Worm (Caenorhabditis elegans) whole organism, L3 larva: ENCODE measurements around the gene fmo-3.

Source experiments
- R02D3.7 ChIP-seq: fragments of 150-350 bp; optimal IDR thresholded peaks from 2 replicates; lab custom pipeline; 2014; ENCODE audit warnings: missing biosample characterization, missing genetic modification characterization
- ZK546.5 ChIP-seq: sonication (generic microtip); optimal IDR thresholded peaks from 2 replicates; lab custom pipeline; 2017; ENCODE audit warnings: missing biosample characterization, missing genetic modification characterization
- aly-2 ChIP-seq: fragments of 150-350 bp; optimal IDR thresholded peaks from 2 replicates; lab custom pipeline; 2014; ENCODE audit warnings: missing biosample characterization, missing genetic modification characterization
- ama-1 ChIP-seq: fragments of 150-350 bp; optimal IDR thresholded peaks from 2 replicates; lab custom pipeline; 2018
- ceh-16 ChIP-seq: sonication (generic microtip); optimal IDR thresholded peaks from 2 replicates; lab custom pipeline; 2017; ENCODE audit warnings: missing biosample characterization, missing genetic modification characterization
- ceh-28 ChIP-seq: fragments of 150-350 bp; optimal IDR thresholded peaks from 2 replicates; lab custom pipeline; 2014; ENCODE audit warnings: missing biosample characterization, missing genetic modification reagents, missing genetic modification characterization
- ceh-9 ChIP-seq: sonication (generic microtip); optimal IDR thresholded peaks from 2 replicates; lab custom pipeline; 2018; ENCODE audit warnings: missing biosample characterization, missing genetic modification characterization
- daf-12 ChIP-seq: fragments of 150-350 bp; optimal IDR thresholded peaks from 2 replicates; lab custom pipeline; 2014; ENCODE audit warnings: missing biosample characterization, missing genetic modification reagents, missing genetic modification characterization
- egl-27 ChIP-seq: sonication (generic microtip); optimal IDR thresholded peaks from 4 replicates; lab custom pipeline; 2017; ENCODE audit warnings: missing biosample characterization, missing genetic modification reagents, missing genetic modification characterization
- egl-5 ChIP-seq: fragments of 150-350 bp; optimal IDR thresholded peaks from 2 replicates; lab custom pipeline; 2017; ENCODE audit warnings: missing biosample characterization, missing genetic modification reagents, missing genetic modification characterization, inconsistent platforms
- elt-1 ChIP-seq: fragments of 150-350 bp; optimal IDR thresholded peaks from 2 replicates; lab custom pipeline; 2014; ENCODE audit warnings: missing biosample characterization, missing genetic modification characterization
- elt-2 ChIP-seq: sonication (generic microtip); optimal IDR thresholded peaks from 2 replicates; lab custom pipeline; 2016; ENCODE audit warnings: missing genetic modification reagents, mild to moderate bottlenecking, missing genetic modification characterization, missing compliant biosample characterization
- elt-3 ChIP-seq, 3 experiments: fragments of 150-350 bp in 1 of 3; sonication (generic microtip) in 2 of 3; optimal IDR thresholded peaks; 2 replicates in 2 of 3; 4 replicates in 1 of 3; lab custom pipeline; 2014 to 2017; ENCODE audit warnings: missing biosample characterization in 3 of 3, missing genetic modification characterization in 3 of 3
- eor-1 ChIP-seq, 2 experiments: fragments of 150-350 bp; optimal IDR thresholded peaks; 2 replicates each; lab custom pipeline; 2014 to 2018; ENCODE audit warnings: missing biosample characterization in 2 of 2, missing genetic modification characterization in 2 of 2
- fkh-10 ChIP-seq: sonication (generic microtip); optimal IDR thresholded peaks from 2 replicates; lab custom pipeline; 2017; ENCODE audit warnings: missing biosample characterization, missing genetic modification reagents, missing genetic modification characterization
- fkh-2 ChIP-seq: fragments of 150-350 bp; optimal IDR thresholded peaks from 2 replicates; lab custom pipeline; 2014; ENCODE audit warnings: missing biosample characterization, missing genetic modification reagents, missing genetic modification characterization
- fos-1 ChIP-seq: fragments of 150-350 bp; optimal IDR thresholded peaks from 2 replicates; lab custom pipeline; 2014; ENCODE audit warnings: missing biosample characterization, missing genetic modification characterization
- hmg-11 ChIP-seq: sonication (generic microtip); optimal IDR thresholded peaks from 2 replicates; lab custom pipeline; 2016; ENCODE audit warnings: missing genetic modification characterization, missing compliant biosample characterization
- jun-1 ChIP-seq: fragments of 150-350 bp; optimal IDR thresholded peaks from 2 replicates; lab custom pipeline; 2014; ENCODE audit warnings: missing biosample characterization, missing genetic modification reagents, missing genetic modification characterization
- lin-15B ChIP-seq: fragments of 150-350 bp; optimal IDR thresholded peaks from 2 replicates; lab custom pipeline; 2014; ENCODE audit warnings: missing biosample characterization, missing genetic modification characterization
- lin-39 ChIP-seq: fragments of 150-350 bp; optimal IDR thresholded peaks from 2 replicates; lab custom pipeline; 2018; ENCODE audit warnings: missing biosample characterization, missing genetic modification reagents, missing genetic modification characterization
- lsy-12 ChIP-seq: sonication (generic microtip); optimal IDR thresholded peaks from 2 replicates; lab custom pipeline; 2016; ENCODE audit warnings: mild to moderate bottlenecking, missing genetic modification characterization, missing compliant biosample characterization
- mdl-1 ChIP-seq: fragments of 150-350 bp; optimal IDR thresholded peaks from 2 replicates; lab custom pipeline; 2014; ENCODE audit warnings: missing biosample characterization, missing genetic modification characterization
- mml-1 ChIP-seq: fragments of 150-350 bp; sonication (generic microtip); optimal IDR thresholded peaks from 3 replicates; lab custom pipeline; 2014; ENCODE audit warnings: missing biosample characterization, missing genetic modification characterization
- nfya-1 ChIP-seq: sonication (generic microtip); optimal IDR thresholded peaks from 2 replicates; lab custom pipeline; 2017; ENCODE audit warnings: missing genetic modification characterization, mild to moderate bottlenecking, missing compliant biosample characterization, antibody characterized with exemption, moderate library complexity; ENCODE audit not compliant: insufficient read depth
- nhr-11 ChIP-seq: fragments of 150-350 bp; optimal IDR thresholded peaks from 2 replicates; lab custom pipeline; 2014; ENCODE audit warnings: missing biosample characterization, missing genetic modification characterization
- nhr-23 ChIP-seq: fragments of 150-350 bp; optimal IDR thresholded peaks from 2 replicates; lab custom pipeline; 2014; ENCODE audit warnings: missing biosample characterization, missing genetic modification reagents, missing genetic modification characterization
- nhr-237 ChIP-seq: fragments of 150-350 bp; optimal IDR thresholded peaks from 2 replicates; lab custom pipeline; 2014; ENCODE audit warnings: missing biosample characterization, missing genetic modification characterization
- nhr-25 ChIP-seq: sonication (generic microtip); optimal IDR thresholded peaks from 2 replicates; lab custom pipeline; 2017; ENCODE audit warnings: missing biosample characterization, missing genetic modification characterization
- nhr-28 ChIP-seq: fragments of 150-350 bp; optimal IDR thresholded peaks from 2 replicates; lab custom pipeline; 2014; ENCODE audit warnings: missing biosample characterization, missing genetic modification characterization
- nhr-43 ChIP-seq: sonication (generic microtip); optimal IDR thresholded peaks from 2 replicates; lab custom pipeline; 2016; ENCODE audit warnings: mild to moderate bottlenecking, missing genetic modification characterization, missing compliant biosample characterization; ENCODE audit not compliant: poor library complexity, severe bottlenecking
- nhr-67 ChIP-seq: fragments of 150-350 bp; optimal IDR thresholded peaks from 2 replicates; lab custom pipeline; 2014; ENCODE audit warnings: missing biosample characterization, missing genetic modification characterization
- nhr-76 ChIP-seq: fragments of 150-350 bp; sonication (generic microtip); optimal IDR thresholded peaks from 5 replicates; lab custom pipeline; 2014; ENCODE audit warnings: missing biosample characterization, missing genetic modification characterization
- nhr-77 ChIP-seq: fragments of 150-350 bp; optimal IDR thresholded peaks from 2 replicates; lab custom pipeline; 2014; ENCODE audit warnings: missing biosample characterization, missing genetic modification characterization
- pha-4 ChIP-seq: fragments of 150-350 bp; optimal IDR thresholded peaks from 2 replicates; lab custom pipeline; 2014; ENCODE audit warnings: missing biosample characterization, missing genetic modification reagents, missing genetic modification characterization
- pqm-1 ChIP-seq: fragments of 150-350 bp; optimal IDR thresholded peaks from 2 replicates; lab custom pipeline; 2017; ENCODE audit warnings: missing biosample characterization, missing genetic modification characterization, inconsistent platforms
- sea-2 ChIP-seq: fragments of 150-350 bp; sonication (generic microtip); optimal IDR thresholded peaks from 4 replicates; lab custom pipeline; 2014; ENCODE audit warnings: missing biosample characterization, missing genetic modification reagents, missing genetic modification characterization
- skn-1 ChIP-seq: fragments of 150-350 bp; optimal IDR thresholded peaks from 2 replicates; lab custom pipeline; 2014; ENCODE audit warnings: missing biosample characterization, missing genetic modification characterization
- snpc-4 ChIP-seq: fragments of 150-350 bp; optimal IDR thresholded peaks from 2 replicates; lab custom pipeline; 2014; ENCODE audit warnings: missing biosample characterization, missing genetic modification characterization
- tbx-2 ChIP-seq: sonication (generic microtip); optimal IDR thresholded peaks from 2 replicates; lab custom pipeline; 2016; ENCODE audit warnings: mild to moderate bottlenecking, missing genetic modification characterization, missing compliant biosample characterization
- unc-39 ChIP-seq: sonication (generic microtip); optimal IDR thresholded peaks from 4 replicates; lab custom pipeline; 2017; ENCODE audit warnings: missing biosample characterization, missing genetic modification characterization
- unc-62 ChIP-seq: fragments of 150-350 bp; sonication (generic microtip); optimal IDR thresholded peaks from 4 replicates; lab custom pipeline; 2014; ENCODE audit warnings: missing biosample characterization, missing genetic modification reagents, missing genetic modification characterization
- zag-1 ChIP-seq: fragments of 150-350 bp; optimal IDR thresholded peaks from 2 replicates; lab custom pipeline; 2014; ENCODE audit warnings: missing biosample characterization, missing genetic modification characterization
- ztf-11 ChIP-seq: fragments of 150-350 bp; optimal IDR thresholded peaks from 2 replicates; lab custom pipeline; 2014; ENCODE audit warnings: missing biosample characterization, missing genetic modification characterization

fmo-3 gene

ce11 chrIII:10739902-10740301 is 45.4 kb downstream of the fmo-3 start:
- TF ChIP-seq ceh-28 (tag; lab: Kevin White, UChicago) (peak; percentile 25), aly-2 (tag; lab: Kevin White, UChicago) (no peak), lin-39 (tag; lab: Kevin White, UChicago) (peak; percentile 52), hmg-11 (tag; lab: Kevin White, UChicago) (peak; percentile 66), pha-4 (tag; lab: Kevin White, UChicago) (peak; percentile 37), nfya-1 (tag; lab: Kevin White, UChicago) (peak; percentile 79), ZK546.5 (tag; lab: Kevin White, UChicago) (no peak), sea-2 (GFP tag; lab: Kevin White, UChicago) (no peak), ama-1 (lab: Kevin White, UChicago) (peak; percentile 56), lin-15B (tag; lab: Kevin White, UChicago) (peak; percentile 72), fkh-10 (GFP tag; lab: Kevin White, UChicago) (no peak), nhr-23 (peak; percentile 37), nhr-25 (tag; lab: Kevin White, UChicago) (peak; percentile 33), eor-1 (tag; optimal IDR thresholded peaks at IDR 0.05; lab: Kevin White, UChicago) (no peak), elt-2 (tag; lab: Kevin White, UChicago) (peak; percentile 45), snpc-4 (peak; percentile 16)

- no peak for TF ChIP-seq nfya-1 (tag; lab: Kevin White, UChicago)
- no peak for TF ChIP-seq nhr-67
- TF ChIP-seq pha-4 (tag; lab: Kevin White, UChicago): no peak
These were observed 46.0 kb downstream of the fmo-3 start, which contains the start of gene K01G5.8 for ce11 chrIII:10740518-10740917. TSS of gene K01G5.8 (minus strand) at chrIII:10740772.

- TF ChIP-seq ceh-9 (tag; lab: Kevin White, UChicago): no peak
- peak; percentile 78 for TF ChIP-seq nhr-25 (tag; lab: Kevin White, UChicago)
- no peak for TF ChIP-seq ceh-16 (tag; lab: Kevin White, UChicago)
- no peak for TF ChIP-seq nhr-76 (tag; lab: Kevin White, UChicago)
- peak; percentile 95 for TF ChIP-seq jun-1 (tag; lab: Kevin White, UChicago)
- TF ChIP-seq aly-2 (tag; lab: Kevin White, UChicago): no peak
- TF ChIP-seq egl-27 (tag; lab: Kevin White, UChicago): peak; percentile 38
- no peak for TF ChIP-seq mdl-1 (tag; lab: Kevin White, UChicago)
- TF ChIP-seq fos-1 (tag; lab: Kevin White, UChicago): peak; percentile 98
- TF ChIP-seq zag-1: no peak
- peak; percentile 93 for TF ChIP-seq lin-15B (tag; lab: Kevin White, UChicago)
- TF ChIP-seq nhr-67: no peak
- TF ChIP-seq skn-1 (tag; lab: Kevin White, UChicago): peak; percentile 43
- no peak for TF ChIP-seq tbx-2
- no peak for TF ChIP-seq unc-39 (tag; lab: Kevin White, UChicago)
- peak; percentile 20 for TF ChIP-seq R02D3.7 (tag; lab: Kevin White, UChicago)
- no peak for TF ChIP-seq elt-1 (tag; lab: Kevin White, UChicago)
- TF ChIP-seq lin-39 (tag; lab: Kevin White, UChicago): peak; percentile 94
- no peak for TF ChIP-seq mml-1
- no peak for TF ChIP-seq nhr-11 (tag; lab: Kevin White, UChicago)
- peak; percentile 38 for TF ChIP-seq ama-1 (lab: Kevin White, UChicago)
- TF ChIP-seq snpc-4: peak; percentile 84
- TF ChIP-seq fkh-2: no peak
- no peak for TF ChIP-seq nhr-43 (tag; lab: Kevin White, UChicago)
- TF ChIP-seq sea-2 (GFP tag; lab: Kevin White, UChicago): no peak
- TF ChIP-seq nhr-77 (tag; lab: Kevin White, UChicago): no peak
- TF ChIP-seq pha-4 (tag; lab: Kevin White, UChicago): peak; percentile 86
- TF ChIP-seq daf-12 (tag; lab: Kevin White, UChicago): no peak
- TF ChIP-seq fkh-10 (GFP tag; lab: Kevin White, UChicago): no peak
- TF ChIP-seq nhr-28 (tag; lab: Kevin White, UChicago): no peak
- TF ChIP-seq lsy-12: peak; percentile 23
- TF ChIP-seq elt-3 (tag; optimal IDR thresholded peaks at IDR 0.05; lab: Kevin White, UChicago): no peak
- TF ChIP-seq nhr-237: no peak
- TF ChIP-seq ceh-28 (tag; lab: Kevin White, UChicago): peak; percentile 73
- peak; percentile 83 for TF ChIP-seq nhr-23
- TF ChIP-seq egl-5 (tag; lab: Kevin White, UChicago): peak; percentile 100
- peak; percentile 97 for TF ChIP-seq elt-2 (tag; lab: Kevin White, UChicago)
- no peak for TF ChIP-seq unc-62 (GFP tag; lab: Kevin White, UChicago)
- TF ChIP-seq hmg-11 (tag; lab: Kevin White, UChicago): peak; percentile 77
- TF ChIP-seq ztf-11 (tag; lab: Kevin White, UChicago): no peak
- TF ChIP-seq nfya-1 (tag; lab: Kevin White, UChicago): peak; percentile 85
- TF ChIP-seq pqm-1: peak; percentile 88
- TF ChIP-seq ZK546.5 (tag; lab: Kevin White, UChicago): no peak
- TF ChIP-seq, all 47 proteins: peak for 19
These were observed 47.9 kb downstream of the fmo-3 start, which contains the start of the genes tbb-1 and rib-2 for ce11 chrIII:10742382-10742860. TSS of gene tbb-1 (minus strand) at chrIII:10742432. TSS of gene rib-2 (plus strand) at chrIII:10742810.
